Fruit fly (Drosophila melanogaster) whole organism, adult: Measurements from ENCODE around the gene mRpS7.

Source experiments
- CG11617 ChIP-seq: fragments of 200-800 bp; sonication (Bioruptor generic); optimal IDR thresholded peaks from 2 replicates; lab custom pipeline; 2017; ENCODE audit warnings: mild to moderate bottlenecking, missing biosample characterization, missing genetic modification reagents, missing genetic modification characterization
- CG14711 ChIP-seq: fragments of 200-800 bp; sonication (Bioruptor generic); optimal IDR thresholded peaks from 2 replicates; lab custom pipeline; 2018; ENCODE audit warnings: missing biosample characterization, mild to moderate bottlenecking, missing genetic modification characterization, moderate library complexity
- CG33017 ChIP-seq: fragments of 200-800 bp; sonication (Bioruptor generic); optimal IDR thresholded peaks from 2 replicates; lab custom pipeline; 2018; ENCODE audit warnings: missing biosample characterization, mild to moderate bottlenecking, missing genetic modification characterization, moderate library complexity
- CG5204 ChIP-seq: fragments of 200-800 bp; sonication (Bioruptor generic); optimal IDR thresholded peaks from 2 replicates; lab custom pipeline; 2016; ENCODE audit warnings: missing biosample characterization, missing genetic modification characterization
- Hr96 ChIP-seq: fragments of 200-800 bp; sonication (Bioruptor generic); optimal IDR thresholded peaks from 2 replicates; lab custom pipeline; 2016; ENCODE audit warnings: missing biosample characterization, missing genetic modification characterization
- Mnt ChIP-seq: fragments of 200-800 bp; sonication (Bioruptor generic); optimal IDR thresholded peaks from 2 replicates; lab custom pipeline; 2016; ENCODE audit warnings: missing biosample characterization, mild to moderate bottlenecking, missing genetic modification characterization
- kay ChIP-seq: fragments of 200-800 bp; sonication (Bioruptor generic); peaks from one replicate; lab custom pipeline; 2016; ENCODE audit warnings: missing biosample characterization, missing genetic modification characterization, borderline replicate concordance
- ovo ChIP-seq: fragments of 200-800 bp; sonication (Bioruptor generic); optimal IDR thresholded peaks from 2 replicates; lab custom pipeline; 2016; ENCODE audit warnings: missing biosample characterization, missing genetic modification characterization
- tj ChIP-seq: fragments of 200-800 bp; sonication (Bioruptor generic); optimal IDR thresholded peaks from 3 replicates; lab custom pipeline; 2017; ENCODE audit warnings: missing biosample characterization, mild to moderate bottlenecking, missing genetic modification characterization, moderate library complexity
- toe ChIP-seq: fragments of 200-800 bp; sonication (Bioruptor generic); optimal IDR thresholded peaks from 2 replicates; lab custom pipeline; 2016; ENCODE audit warnings: missing biosample characterization, missing genetic modification characterization

- no peak for TF ChIP-seq CG5204 (GFP tag; lab: Kevin White, UChicago)
- no peak for TF ChIP-seq kay (GFP tag; lab: Kevin White, UChicago)
- no peak for TF ChIP-seq Hr96
- TF ChIP-seq CG14711, result peak; percentile 70
- TF ChIP-seq toe (GFP tag; lab: Kevin White, UChicago), result no peak
- peak; percentile 40 for TF ChIP-seq tj (GFP tag; lab: Kevin White, UChicago)
- TF ChIP-seq Mnt (GFP tag; lab: Kevin White, UChicago), result peak; percentile 13
- TF ChIP-seq CG33017 (tag; lab: Kevin White, UChicago), result peak; percentile 79
- peak; percentile 73 for TF ChIP-seq CG11617
- peak; percentile 8 for TF ChIP-seq ovo (GFP tag; lab: Kevin White, UChicago)
Measured at dm6 chr2L:10375464-10376236, 10.8 kb upstream of the mRpS7 start, which contains the start of the genes CG33303 and dpr19.
